Fruit fly (Drosophila melanogaster) whole organism, embryonic: ENCODE measurements around the gene CG15332.

Experiments
- Aef1 ChIP-seq: fragments of 200-800 bp; sonication (Bioruptor generic); IDR thresholded peaks from 3 replicates; pipeline ENCODE4 v1.3.6; 2022; ENCODE audit warnings: missing biosample characterization, missing genetic modification characterization
- BEAF-32 ChIP-seq: fragments of 200-800 bp; sonication (Bioruptor generic); optimal IDR thresholded peaks from 3 replicates; lab custom pipeline; 2017; ENCODE audit warnings: missing biosample characterization, missing genetic modification characterization, mild to moderate bottlenecking, moderate library complexity, missing genetic modification reagents
- CG10209 ChIP-seq: fragments of 200-800 bp; sonication (Bioruptor generic); optimal IDR thresholded peaks from 3 replicates; lab custom pipeline; 2017; ENCODE audit warnings: missing biosample characterization, mild to moderate bottlenecking, missing genetic modification characterization, missing genetic modification reagents
- CG10274 ChIP-seq: fragments of 200-800 bp; sonication (Bioruptor generic); optimal IDR thresholded peaks from 3 replicates; lab custom pipeline; 2017; ENCODE audit warnings: missing biosample characterization, mild to moderate bottlenecking, missing genetic modification characterization
- CG10565 ChIP-seq: fragments of 200-800 bp; sonication (Bioruptor generic); optimal IDR thresholded peaks from 3 replicates; lab custom pipeline; 2016; ENCODE audit warnings: missing biosample characterization, mild to moderate bottlenecking, missing genetic modification characterization
- CG11247 ChIP-seq: fragments of 200-800 bp; sonication (Bioruptor generic); IDR thresholded peaks from 2 replicates; pipeline ENCODE4 v1.3.6; 2022; ENCODE audit warnings: missing biosample characterization, missing genetic modification characterization
- CG12071 ChIP-seq: fragments of 200-800 bp; sonication (Bioruptor generic); optimal IDR thresholded peaks from 3 replicates; lab custom pipeline; 2018; ENCODE audit warnings: missing biosample characterization, mild to moderate bottlenecking, missing genetic modification characterization
- CG13296 ChIP-seq: fragments of 200-800 bp; sonication (Bioruptor generic); optimal IDR thresholded peaks from 3 replicates; lab custom pipeline; 2018; ENCODE audit warnings: missing biosample characterization, mild to moderate bottlenecking, missing genetic modification characterization
- CG13424 ChIP-seq: fragments of 200-800 bp; sonication (Bioruptor generic); optimal IDR thresholded peaks from 2 replicates; lab custom pipeline; 2019; ENCODE audit warnings: missing biosample characterization, mild to moderate bottlenecking, missing genetic modification characterization, moderate library complexity
- CG13894 ChIP-seq: fragments of 200-800 bp; sonication (Bioruptor generic); optimal IDR thresholded peaks from 3 replicates; lab custom pipeline; 2018; ENCODE audit warnings: missing biosample characterization, mild to moderate bottlenecking, missing genetic modification characterization, moderate library complexity
- CG14667 ChIP-seq: fragments of 200-800 bp; sonication (Bioruptor generic); IDR thresholded peaks from 2 replicates; pipeline ENCODE4 v1.3.6; 2022; ENCODE audit warnings: missing biosample characterization, missing genetic modification characterization
- CG1603 ChIP-seq: fragments of 200-800 bp; sonication (Bioruptor generic); optimal IDR thresholded peaks from 2 replicates; lab custom pipeline; 2019; ENCODE audit warnings: missing biosample characterization, mild to moderate bottlenecking, missing genetic modification characterization, moderate library complexity
- CG18599 ChIP-seq: fragments of 200-800 bp; sonication (Bioruptor generic); optimal IDR thresholded peaks from 3 replicates; lab custom pipeline; 2017; ENCODE audit warnings: missing biosample characterization, missing genetic modification characterization, mild to moderate bottlenecking, moderate library complexity, missing genetic modification reagents
- CG2116 ChIP-seq: fragments of 200-800 bp; sonication (Bioruptor generic); optimal IDR thresholded peaks from 3 replicates; lab custom pipeline; 2018; ENCODE audit warnings: missing biosample characterization, mild to moderate bottlenecking, missing genetic modification characterization
- CG2120 ChIP-seq: fragments of 200-800 bp; sonication (Bioruptor generic); optimal IDR thresholded peaks from 3 replicates; lab custom pipeline; 2016; ENCODE audit warnings: missing biosample characterization, missing genetic modification characterization
- CG2678 ChIP-seq: fragments of 200-800 bp; sonication (Bioruptor generic); optimal IDR thresholded peaks from 3 replicates; lab custom pipeline; 2019; ENCODE audit warnings: missing biosample characterization, mild to moderate bottlenecking, missing genetic modification characterization, moderate library complexity
- CG2875 ChIP-seq: fragments of 200-800 bp; sonication (Bioruptor generic); optimal IDR thresholded peaks from 2 replicates; lab custom pipeline; 2017; ENCODE audit warnings: missing biosample characterization, mild to moderate bottlenecking, missing genetic modification characterization, missing genetic modification reagents
- CG31365 ChIP-seq: fragments of 200-800 bp; sonication (Bioruptor generic); optimal IDR thresholded peaks from 2 replicates; lab custom pipeline; 2018; ENCODE audit warnings: missing biosample characterization, mild to moderate bottlenecking, missing genetic modification characterization
- CG3281 ChIP-seq: fragments of 200-800 bp; sonication (Bioruptor generic); optimal IDR thresholded peaks from 3 replicates; lab custom pipeline; 2017; ENCODE audit warnings: missing biosample characterization, mild to moderate bottlenecking, missing genetic modification characterization
- CG3726 ChIP-seq: fragments of 200-800 bp; sonication (Bioruptor generic); IDR thresholded peaks from 3 replicates; pipeline ENCODE4, ENCODE4 v1.3.6; 2022; ENCODE audit warnings: missing biosample characterization, missing genetic modification characterization
- CG6272 ChIP-seq: fragments of 200-800 bp; sonication (Bioruptor generic); IDR thresholded peaks from 2 replicates; pipeline ENCODE4 v1.3.6; 2022; ENCODE audit warnings: missing biosample characterization, missing genetic modification characterization
- CG6683 ChIP-seq: fragments of 200-800 bp; sonication (Bioruptor generic); optimal IDR thresholded peaks from 2 replicates; lab custom pipeline; 2017; ENCODE audit warnings: missing biosample characterization, mild to moderate bottlenecking, missing genetic modification characterization, missing genetic modification reagents
- CG6689 ChIP-seq: fragments of 200-800 bp; sonication (Bioruptor generic); IDR thresholded peaks from 2 replicates; pipeline ENCODE4 v1.3.6; 2022; ENCODE audit warnings: missing biosample characterization, missing genetic modification characterization
- CG6765 ChIP-seq: fragments of 200-800 bp; sonication (Bioruptor generic); optimal IDR thresholded peaks from 3 replicates; lab custom pipeline; 2017; ENCODE audit warnings: missing biosample characterization, mild to moderate bottlenecking, missing genetic modification characterization
- CG6813 ChIP-seq: fragments of 200-800 bp; sonication (Bioruptor generic); optimal IDR thresholded peaks from 2 replicates; lab custom pipeline; 2017; ENCODE audit warnings: missing biosample characterization, missing genetic modification characterization, mild to moderate bottlenecking, moderate library complexity, missing genetic modification reagents
- CG8290 ChIP-seq, 3 experiments: fragments of 200-800 bp; sonication (Bioruptor generic); optimal IDR thresholded peaks; 2 replicates each; lab custom pipeline; 2016 to 2019; ENCODE audit warnings: missing biosample characterization in 3 of 3, missing genetic modification characterization in 3 of 3, mild to moderate bottlenecking in 2 of 3, moderate library complexity in 1 of 3
- CG9215 ChIP-seq: fragments of 200-800 bp; sonication (Bioruptor generic); IDR thresholded peaks from 2 replicates; pipeline ENCODE4 v1.3.6; 2022; ENCODE audit warnings: missing biosample characterization, missing genetic modification characterization
- CG9437 ChIP-seq: fragments of 200-800 bp; sonication (Bioruptor generic); optimal IDR thresholded peaks from 2 replicates; lab custom pipeline; 2018; ENCODE audit warnings: missing biosample characterization, mild to moderate bottlenecking, missing genetic modification characterization
- CoRest ChIP-seq: fragments of 200-800 bp; sonication (Bioruptor generic); optimal IDR thresholded peaks from 3 replicates; lab custom pipeline; 2018; ENCODE audit warnings: missing biosample characterization, mild to moderate bottlenecking, missing genetic modification characterization, moderate library complexity
- D ChIP-seq, 2 experiments: fragments of 200-800 bp in 1 of 2; fragments of >200 bp in 1 of 2; sonication (Bioruptor generic) in 1 of 2; optimal IDR thresholded peaks; 2 replicates in 1 of 2; 3 replicates in 1 of 2; lab custom pipeline; 2017; ENCODE audit warnings: mild to moderate bottlenecking in 1 of 2, missing biosample characterization in 1 of 2, missing genetic modification characterization in 1 of 2, missing genetic modification reagents in 1 of 2
- Deaf1 ChIP-seq: fragments of 200-800 bp; optimal IDR thresholded peaks from 3 replicates; lab custom pipeline; 2019; ENCODE audit warnings: missing biosample characterization, mild to moderate bottlenecking, missing genetic modification characterization, moderate library complexity
- Ets97D ChIP-seq: fragments of 200-800 bp; sonication (Bioruptor generic); optimal IDR thresholded peaks from 3 replicates; lab custom pipeline; 2016; ENCODE audit warnings: missing biosample characterization, missing genetic modification characterization
- Rfx ChIP-seq: fragments of 200-800 bp; sonication (Bioruptor generic); IDR thresholded peaks from 2 replicates; pipeline ENCODE4 v1.3.6; 2022; ENCODE audit warnings: missing biosample characterization, missing genetic modification characterization
- Rx ChIP-seq: fragments of 200-800 bp; sonication (Bioruptor generic); IDR thresholded peaks from 2 replicates; pipeline ENCODE4 v1.3.6; 2022; ENCODE audit warnings: missing biosample characterization, missing genetic modification characterization
- abd-A ChIP-seq: fragments of 200-800 bp; sonication (Bioruptor generic); optimal IDR thresholded peaks from 3 replicates; lab custom pipeline; 2019; ENCODE audit warnings: missing biosample characterization, mild to moderate bottlenecking, missing genetic modification characterization, moderate library complexity
- cato ChIP-seq: fragments of 200-800 bp; sonication (Bioruptor generic); optimal IDR thresholded peaks from 2 replicates; lab custom pipeline; 2016; ENCODE audit warnings: missing biosample characterization, missing genetic modification characterization, borderline replicate concordance
- danr ChIP-seq: fragments of 200-800 bp; sonication (Bioruptor generic); IDR thresholded peaks from 2 replicates; pipeline ENCODE4 v1.3.6; 2022; ENCODE audit warnings: missing biosample characterization, missing genetic modification characterization
- fru ChIP-seq: fragments of >200 bp; optimal IDR thresholded peaks from 2 replicates; lab custom pipeline; 2017
- gcm ChIP-seq: fragments of 200-800 bp; sonication (Bioruptor generic); optimal IDR thresholded peaks from 2 replicates; lab custom pipeline; 2019; ENCODE audit warnings: missing biosample characterization, mild to moderate bottlenecking, missing genetic modification characterization, moderate library complexity
- gem ChIP-seq: fragments of 200-800 bp; sonication (Bioruptor generic); optimal IDR thresholded peaks from 2 replicates; lab custom pipeline; 2019; ENCODE audit warnings: missing biosample characterization, mild to moderate bottlenecking, missing genetic modification characterization, moderate library complexity
- kah ChIP-seq: fragments of 200-800 bp; sonication (Bioruptor generic); optimal IDR thresholded peaks from 2 replicates; lab custom pipeline; 2018; ENCODE audit warnings: missing biosample characterization, mild to moderate bottlenecking, missing genetic modification characterization
- nerfin-2 ChIP-seq: fragments of 200-800 bp; sonication (Bioruptor generic); IDR thresholded peaks from 2 replicates; pipeline ENCODE4 v1.3.6; 2022; ENCODE audit warnings: missing biosample characterization, missing genetic modification characterization; ENCODE audit not compliant: partially characterized antibody
- nmo ChIP-seq: fragments of 200-800 bp; sonication (Bioruptor generic); optimal IDR thresholded peaks from 2 replicates; lab custom pipeline; 2018; ENCODE audit warnings: missing biosample characterization, mild to moderate bottlenecking, missing genetic modification characterization, moderate library complexity
- org-1 ChIP-seq: fragments of 200-800 bp; sonication (Bioruptor generic); optimal IDR thresholded peaks from 2 replicates; lab custom pipeline; 2017; ENCODE audit warnings: missing biosample characterization, missing genetic modification characterization
- row ChIP-seq: fragments of 200-800 bp; sonication (Bioruptor generic); IDR thresholded peaks from 3 replicates; pipeline ENCODE4 v1.3.6; 2022; ENCODE audit warnings: missing biosample characterization, missing genetic modification characterization
- sd ChIP-seq: fragments of 200-800 bp; sonication (Bioruptor generic); optimal IDR thresholded peaks from 3 replicates; lab custom pipeline; 2018; ENCODE audit warnings: missing biosample characterization, mild to moderate bottlenecking, missing genetic modification characterization, moderate library complexity
- ssp ChIP-seq: fragments of 200-800 bp; sonication (Bioruptor generic); IDR thresholded peaks from 2 replicates; pipeline ENCODE4 v1.3.6; 2022; ENCODE audit warnings: missing biosample characterization, missing genetic modification characterization
- stc ChIP-seq: fragments of 200-800 bp; sonication (Bioruptor generic); IDR thresholded peaks from 2 replicates; pipeline ENCODE4 v1.3.6; 2022; ENCODE audit warnings: missing biosample characterization, missing genetic modification characterization

The CG15332 gene

dm6 chrX:7995171-7995747 lies 39.5 kb upstream of the CG15332 start, which contains the start of gene Tbh (continued):
- TF ChIP-seq CG2875 (no peak), D (optimal IDR thresholded peaks at IDR 0.05; lab: Kevin White, UChicago) (no peak), D (GFP tag; optimal IDR thresholded peaks at IDR 0.05; lab: Kevin White, UChicago) (peak; percentile 1), CG3281 (GFP tag; lab: Kevin White, UChicago) (peak; percentile 29), nerfin-2 (no peak), gcm (no peak), CG18599 (GFP tag; lab: Kevin White, UChicago) (peak; percentile 79), CG9437 (GFP tag; lab: Kevin White, UChicago) (no peak), CG2678 (tag; lab: Kevin White, UChicago) (peak; percentile 60), fru (lab: Kevin White, UChicago) (no peak), stc (GFP tag; lab: Robert Waterston, UW) (0 out of 2 replicates have a peak, but pooled peaks have one; percentile 15), CG6272 (GFP tag; lab: Robert Waterston, UW) (no peak), CG10274 (GFP tag; lab: Kevin White, UChicago) (no peak), CG2116 (no peak), cato (GFP tag; lab: Kevin White, UChicago) (no peak), CG13296 (GFP tag; lab: Kevin White, UChicago) (peak; percentile 29), CoRest (tag; lab: Kevin White, UChicago) (peak; percentile 6), abd-A (tag; lab: Kevin White, UChicago) (peak; percentile 56), CG31365 (no peak), kah (GFP tag; lab: Kevin White, UChicago) (no peak), gem (tag; lab: Kevin White, UChicago) (peak; percentile 52), CG9215 (GFP tag; lab: Robert Waterston, UW) (peak; percentile 28; the same call in 1 of the 2 replicates), row (GFP tag; lab: Robert Waterston, UW) (peak; percentile 63), CG10565 (no peak), Aef1 (GFP tag; lab: Robert Waterston, UW) (no peak), CG3726 (GFP tag; lab: Robert Waterston, UW) (no peak), CG13894 (tag; lab: Kevin White, UChicago) (peak; percentile 27), BEAF-32 (GFP tag; lab: Kevin White, UChicago) (no peak), CG11247 (GFP tag; lab: Robert Waterston, UW) (no peak), Rfx (GFP tag; lab: Robert Waterston, UW) (peak; percentile 42; the same call in 1 of the 2 replicates), sd (tag; lab: Kevin White, UChicago) (no peak), CG14667 (GFP tag; lab: Robert Waterston, UW) (no peak), CG6765 (no peak), CG8290 (GFP tag; optimal IDR thresholded peaks at IDR 0.05; lab: Kevin White, UChicago) (no peak), CG8290 (tag; optimal IDR thresholded peaks at IDR 0.05; lab: Kevin White, UChicago) (peak in 1 of 2 experiments; percentile 32), CG6813 (peak; percentile 44), nmo (GFP tag; lab: Kevin White, UChicago) (peak; percentile 16), danr (GFP tag; lab: Robert Waterston, UW) (no peak), CG13424 (tag; lab: Kevin White, UChicago) (peak; percentile 35), Rx (GFP tag; lab: Robert Waterston, UW) (no peak), CG6689 (GFP tag; lab: Robert Waterston, UW) (peak; percentile 10; the same call in 1 of the 2 replicates), org-1 (GFP tag; lab: Kevin White, UChicago) (peak; percentile 33), CG12071 (GFP tag; lab: Kevin White, UChicago) (no peak), CG1603 (tag; lab: Kevin White, UChicago) (peak; percentile 4), ssp (GFP tag; lab: Robert Waterston, UW) (peak; percentile 20; the same call in 1 of the 2 replicates), CG6683 (GFP tag; lab: Kevin White, UChicago) (peak; percentile 27), Deaf1 (tag; lab: Kevin White, UChicago) (peak; percentile 98), CG10209 (peak; percentile 38), Ets97D (peak; percentile 52), CG2120 (GFP tag; lab: Kevin White, UChicago) (peak; percentile 5)
